Worm (Caenorhabditis elegans) whole organism, L4/young adult: ENCODE measurements around the gene unc-116.

Source experiments
- W03F9.2 ChIP-seq: fragments of 150-350 bp; optimal IDR thresholded peaks from 2 replicates; lab custom pipeline; 2014; ENCODE audit warnings: missing biosample characterization, missing genetic modification characterization
- dao-5 ChIP-seq: sonication (generic microtip); optimal IDR thresholded peaks from 2 replicates; lab custom pipeline; 2016; ENCODE audit warnings: missing genotype, missing genetic modification characterization, moderate library complexity, missing compliant biosample characterization
- him-1 ChIP-seq: sonication (generic microtip); optimal IDR thresholded peaks from 2 replicates; lab custom pipeline; 2016; ENCODE audit warnings: missing genotype, missing genetic modification reagents, missing genetic modification characterization, missing compliant biosample characterization

- TF ChIP-seq W03F9.2 (tag; lab: Kevin White, UChicago) (no peak), him-1 (no peak), dao-5 (no peak)
Observed at ce11 chrIII:8331211-8331610, 23.8 kb downstream of the unc-116 start, which contains the start of gene iglr-2.
